ENCODE assay signal across 1 fruit fly cellular context in genomic region chr2L:14013478-14013877, dm6.
TF ChIP-seq lines count a peak whose summit lies in the region.

No protein-coding gene starts in this region.

TF ChIP-seq in whole organism, embryonic, 481 proteins besides CTCF, POLR2A, EP300 and RAD21 (continued from another document and continues in another):
- TF ChIP-seq CG11504 (tag; optimal IDR thresholded peaks at IDR 0.05; lab: Kevin White, UChicago) (no peak), CG3281 (GFP tag; optimal IDR thresholded peaks at IDR 0.05; lab: Kevin White, UChicago) (peak; percentile 22), emc (GFP tag; optimal IDR thresholded peaks at IDR 0.05; lab: Kevin White, UChicago) (no peak), Ets65A (GFP tag; lab: Kevin White, UChicago) (peak; percentile 59), sisA (GFP tag; IDR thresholded peaks at IDR 0.05; lab: Robert Waterston, UW) (no peak), zf30C (GFP tag; optimal IDR thresholded peaks at IDR 0.05; lab: Kevin White, UChicago) (no peak), lab (GFP tag; optimal IDR thresholded peaks at IDR 0.05; lab: Kevin White, UChicago) (peak; percentile 41), CG10654 (GFP tag; optimal IDR thresholded peaks at IDR 0.05; lab: Kevin White, UChicago) (no peak), sd (tag; optimal IDR thresholded peaks at IDR 0.05; lab: Kevin White, UChicago) (peak; percentile 37), CG13296 (GFP tag; optimal IDR thresholded peaks at IDR 0.05; lab: Kevin White, UChicago) (no peak), CG8944 (GFP tag; optimal IDR thresholded peaks at IDR 0.05; lab: Kevin White, UChicago) (no peak), CG42726 (GFP tag; IDR thresholded peaks at IDR 0.05; lab: Robert Waterston, UW; ENCODE audit: partially characterized antibody) (no peak), lbe (GFP tag; optimal IDR thresholded peaks at IDR 0.05; lab: Kevin White, UChicago) (no peak), CG30020 (tag; optimal IDR thresholded peaks at IDR 0.05; lab: Kevin White, UChicago) (no peak), CG13894 (tag; optimal IDR thresholded peaks at IDR 0.05; lab: Kevin White, UChicago) (peak; percentile 54), Hmr (GFP tag; optimal IDR thresholded peaks at IDR 0.05; lab: Kevin White, UChicago) (peak; percentile 34), chinmo (GFP tag; IDR thresholded peaks at IDR 0.05; lab: Robert Waterston, UW; ENCODE audit: partially characterized antibody) (0 out of 4 replicates have a peak, but pooled peaks have one; percentile 66), CG9727 (GFP tag; optimal IDR thresholded peaks at IDR 0.05; lab: Kevin White, UChicago) (no peak), CG10543 (GFP tag; optimal IDR thresholded peaks at IDR 0.05; lab: Kevin White, UChicago) (peak; percentile 73), BtbVII (GFP tag; optimal IDR thresholded peaks at IDR 0.05; lab: Kevin White, UChicago) (no peak), Doc3 (GFP tag; IDR thresholded peaks at IDR 0.05; lab: Robert Waterston, UW; ENCODE audit: partially characterized antibody) (no peak), az2 (GFP tag; optimal IDR thresholded peaks at IDR 0.05; lab: Kevin White, UChicago) (no peak), CG9932 (GFP tag; IDR thresholded peaks at IDR 0.05; lab: Robert Waterston, UW) (no peak), Fer3 (tag; optimal IDR thresholded peaks at IDR 0.05; lab: Kevin White, UChicago) (peak; percentile 14), CG17328 (GFP tag; IDR thresholded peaks at IDR 0.05; lab: Robert Waterston, UW) (no peak), Jarid2 (GFP tag; optimal IDR thresholded peaks at IDR 0.05; lab: Kevin White, UChicago) (peak; percentile 38), lola (GFP tag; optimal IDR thresholded peaks at IDR 0.05; lab: Kevin White, UChicago) (no peak), cwo (GFP tag; optimal IDR thresholded peaks at IDR 0.05; lab: Kevin White, UChicago) (peak; percentile 89), prd (optimal IDR thresholded peaks at IDR 0.05; lab: Kevin White, UChicago) (no peak), prd (GFP tag; IDR thresholded peaks at IDR 0.05; lab: Robert Waterston, UW) (no peak), CG32767 (GFP tag; IDR thresholded peaks at IDR 0.05; lab: Robert Waterston, UW) (no peak), CHES-1-like (GFP tag; optimal IDR thresholded peaks at IDR 0.05; lab: Kevin White, UChicago) (no peak), CG7839 (tag; optimal IDR thresholded peaks at IDR 0.05; lab: Kevin White, UChicago) (no peak), CG15479 (GFP tag; optimal IDR thresholded peaks at IDR 0.05; lab: Kevin White, UChicago) (peak; percentile 89), CG12391 (tag; optimal IDR thresholded peaks at IDR 0.05; lab: Kevin White, UChicago) (no peak), CG18599 (GFP tag; optimal IDR thresholded peaks at IDR 0.05; lab: Kevin White, UChicago) (peak; percentile 49), so (GFP tag; IDR thresholded peaks at IDR 0.05; lab: Robert Waterston, UW) (peak; percentile 57; the same call in 1 of the 3 replicates), jigr1 (GFP tag; IDR thresholded peaks at IDR 0.05; lab: Robert Waterston, UW) (no peak), CG15696 (tag; optimal IDR thresholded peaks at IDR 0.05; lab: Kevin White, UChicago) (no peak), pzg (GFP tag; optimal IDR thresholded peaks at IDR 0.05; lab: Kevin White, UChicago) (no peak), Hand (GFP tag; optimal IDR thresholded peaks at IDR 0.05; lab: Kevin White, UChicago) (no peak), Dbx (GFP tag; IDR thresholded peaks at IDR 0.05; lab: Robert Waterston, UW) (0 out of 3 replicates have a peak, but pooled peaks have one; percentile 42), her (GFP tag; optimal IDR thresholded peaks at IDR 0.05; lab: Kevin White, UChicago) (peak; percentile 19), PHDP (tag; optimal IDR thresholded peaks at IDR 0.05; lab: Kevin White, UChicago) (no peak), CG9437 (GFP tag; optimal IDR thresholded peaks at IDR 0.05; lab: Kevin White, UChicago) (no peak), cad (GFP tag; optimal IDR thresholded peaks at IDR 0.05; lab: Kevin White, UChicago) (no peak), Adf1 (GFP tag; IDR thresholded peaks at IDR 0.05; lab: Robert Waterston, UW) (peak; percentile 96), exex (tag; optimal IDR thresholded peaks at IDR 0.05; lab: Kevin White, UChicago) (peak; percentile 98), eve (GFP tag; optimal IDR thresholded peaks at IDR 0.05; lab: Kevin White, UChicago) (no peak), chn (GFP tag; optimal IDR thresholded peaks at IDR 0.05; lab: Kevin White, UChicago) (no peak), ttk (GFP tag; IDR thresholded peaks at IDR 0.05; lab: Robert Waterston, UW) (no peak), CG14441 (GFP tag; IDR thresholded peaks at IDR 0.05; lab: Robert Waterston, UW) (0 out of 2 replicates have a peak, but pooled peaks have one; percentile 7), Fer1 (GFP tag; optimal IDR thresholded peaks at IDR 0.05; lab: Kevin White, UChicago) (peak; percentile 12), gsb (GFP tag; IDR thresholded peaks at IDR 0.05; lab: Robert Waterston, UW) (no peak), ATbp (GFP tag; optimal IDR thresholded peaks at IDR 0.05; lab: Kevin White, UChicago) (no peak), sens (GFP tag; lab: Kevin White, UChicago) (peak; percentile 64), sens-2 (GFP tag; IDR thresholded peaks at IDR 0.05; lab: Robert Waterston, UW) (no peak), peb (GFP tag; IDR thresholded peaks at IDR 0.05; lab: Robert Waterston, UW) (no peak), HmgZ (tag; optimal IDR thresholded peaks at IDR 0.05; lab: Kevin White, UChicago) (peak; percentile 28), CG13424 (tag; optimal IDR thresholded peaks at IDR 0.05; lab: Kevin White, UChicago) (no peak), CG6765 (GFP tag; optimal IDR thresholded peaks at IDR 0.05; lab: Kevin White, UChicago) (no peak), z (GFP tag; IDR thresholded peaks at IDR 0.05; lab: Robert Waterston, UW) (no peak), maf-S (GFP tag; optimal IDR thresholded peaks at IDR 0.05; lab: Kevin White, UChicago) (no peak), toy (GFP tag; IDR thresholded peaks at IDR 0.05; lab: Robert Waterston, UW) (no peak), Dfd (GFP tag; optimal IDR thresholded peaks at IDR 0.05; lab: Kevin White, UChicago) (no peak), CG8359 (GFP tag; optimal IDR thresholded peaks at IDR 0.05; lab: Kevin White, UChicago; ENCODE audit: borderline replicate concordance) (no peak), gsb-n (tag; optimal IDR thresholded peaks at IDR 0.05; lab: Kevin White, UChicago) (no peak), CG2712 (tag; optimal IDR thresholded peaks at IDR 0.05; lab: Kevin White, UChicago) (no peak), CG6175 (GFP tag; IDR thresholded peaks at IDR 0.05; lab: Robert Waterston, UW) (peak; percentile 55; the same call in 1 of the 3 replicates), NfI (GFP tag; optimal IDR thresholded peaks at IDR 0.05; lab: Kevin White, UChicago) (no peak), sc (optimal IDR thresholded peaks at IDR 0.05; lab: Kevin White, UChicago) (no peak), sc (GFP tag; optimal IDR thresholded peaks at IDR 0.05; lab: Kevin White, UChicago) (no peak), CG1602 (GFP tag; optimal IDR thresholded peaks at IDR 0.05; lab: Kevin White, UChicago) (no peak), Dip3 (GFP tag; optimal IDR thresholded peaks at IDR 0.05; lab: Kevin White, UChicago) (no peak), ac (GFP tag; optimal IDR thresholded peaks at IDR 0.05; lab: Kevin White, UChicago) (no peak), bab2 (GFP tag; optimal IDR thresholded peaks at IDR 0.05; lab: Kevin White, UChicago) (no peak), disco-r (GFP tag; optimal IDR thresholded peaks at IDR 0.05; lab: Kevin White, UChicago) (no peak), slou (GFP tag; optimal IDR thresholded peaks at IDR 0.05; lab: Kevin White, UChicago) (no peak), ranshi (GFP tag; IDR thresholded peaks at IDR 0.05; lab: Robert Waterston, UW) (no peak), CG5245 (GFP tag; optimal IDR thresholded peaks at IDR 0.05; lab: Kevin White, UChicago) (no peak), Aef1 (GFP tag; IDR thresholded peaks at IDR 0.05; lab: Robert Waterston, UW) (no peak), CG18011 (GFP tag; optimal IDR thresholded peaks at IDR 0.05; lab: Kevin White, UChicago) (no peak), Deaf1 (tag; optimal IDR thresholded peaks at IDR 0.05; lab: Kevin White, UChicago) (peak; percentile 59), ind (GFP tag; optimal IDR thresholded peaks at IDR 0.05; lab: Kevin White, UChicago) (no peak), dati (GFP tag; IDR thresholded peaks at IDR 0.05; lab: Robert Waterston, UW) (no peak), kay (GFP tag; optimal IDR thresholded peaks at IDR 0.05; lab: Kevin White, UChicago) (peak; percentile 3), CG15601 (tag; optimal IDR thresholded peaks at IDR 0.05; lab: Kevin White, UChicago) (no peak), CG2129 (GFP tag; IDR thresholded peaks at IDR 0.05; lab: Robert Waterston, UW; ENCODE audit: partially characterized antibody) (no peak), insv (GFP tag; optimal IDR thresholded peaks at IDR 0.05; lab: Kevin White, UChicago) (no peak), CG1832 (GFP tag; optimal IDR thresholded peaks at IDR 0.05; lab: Kevin White, UChicago) (no peak), hbn (GFP tag; IDR thresholded peaks at IDR 0.05; lab: Robert Waterston, UW; ENCODE audit: partially characterized antibody) (no peak), CG8478 (optimal IDR thresholded peaks at IDR 0.05; lab: Kevin White, UChicago) (no peak), sna (GFP tag; IDR thresholded peaks at IDR 0.05; lab: Robert Waterston, UW; ENCODE audit: partially characterized antibody) (no peak), CG11695 (GFP tag; IDR thresholded peaks at IDR 0.05; lab: Robert Waterston, UW) (no peak), Ssrp (tag; optimal IDR thresholded peaks at IDR 0.05; lab: Kevin White, UChicago) (no peak), YL-1 (GFP tag; optimal IDR thresholded peaks at IDR 0.05; lab: Kevin White, UChicago) (no peak), Pdp1 (GFP tag; optimal IDR thresholded peaks at IDR 0.05; lab: Kevin White, UChicago) (peak in 1 of 2 experiments; percentile 39), ERR (GFP tag; optimal IDR thresholded peaks at IDR 0.05; lab: Kevin White, UChicago) (peak; percentile 19), CG13775 (GFP tag; optimal IDR thresholded peaks at IDR 0.05; lab: Kevin White, UChicago) (no peak), zen2 (GFP tag; IDR thresholded peaks at IDR 0.05; lab: Robert Waterston, UW; ENCODE audit: partially characterized antibody) (no peak), al (GFP tag; IDR thresholded peaks at IDR 0.05; lab: Robert Waterston, UW) (0 out of 2 replicates have a peak, but pooled peaks have one; percentile 21), zen (tag; optimal IDR thresholded peaks at IDR 0.05; lab: Kevin White, UChicago) (no peak), br (optimal IDR thresholded peaks at IDR 0.05; lab: Kevin White, UChicago) (no peak), fru (optimal IDR thresholded peaks at IDR 0.05; lab: Kevin White, UChicago) (no peak), lilli (GFP tag; optimal IDR thresholded peaks at IDR 0.05; lab: Kevin White, UChicago) (peak; percentile 27), GATAe (GFP tag; conservative IDR thresholded peaks at IDR 0.05; lab: Robert Waterston, UW) (peak; percentile 96), amos (GFP tag; IDR thresholded peaks at IDR 0.05; lab: Robert Waterston, UW; ENCODE audit: partially characterized antibody) (peak; percentile 30; the same call in 1 of the 2 replicates), grn (GFP tag; optimal IDR thresholded peaks at IDR 0.05; lab: Kevin White, UChicago) (peak; percentile 98), CG14014 (GFP tag; IDR thresholded peaks at IDR 0.05; lab: Robert Waterston, UW) (peak; percentile 23; the same call in 1 of the 2 replicates), chif (GFP tag; optimal IDR thresholded peaks at IDR 0.05; lab: Kevin White, UChicago) (no peak), Ada2b (GFP tag; IDR thresholded peaks at IDR 0.05; lab: Robert Waterston, UW) (no peak), sug (tag; optimal IDR thresholded peaks at IDR 0.05; lab: Kevin White, UChicago) (peak; percentile 91), CG10147 (GFP tag; optimal IDR thresholded peaks at IDR 0.05; lab: Kevin White, UChicago) (no peak), Med (GFP tag; lab: Kevin White, UChicago) (peak; percentile 62), gro (GFP tag; optimal IDR thresholded peaks at IDR 0.05; lab: Kevin White, UChicago) (peak; percentile 24), CG34376 (GFP tag; optimal IDR thresholded peaks at IDR 0.05; lab: Kevin White, UChicago) (peak; percentile 95), D19B (GFP tag; optimal IDR thresholded peaks at IDR 0.05; lab: Kevin White, UChicago) (peak; percentile 18), CG9876 (GFP tag; optimal IDR thresholded peaks at IDR 0.05; lab: Kevin White, UChicago) (peak; percentile 15), vvl (GFP tag; IDR thresholded peaks at IDR 0.05; lab: Robert Waterston, UW) (no peak), C15 (GFP tag; IDR thresholded peaks at IDR 0.05; lab: Robert Waterston, UW) (no peak), dan (GFP tag; IDR thresholded peaks at IDR 0.05; lab: Robert Waterston, UW) (no peak), fd64A (GFP tag; optimal IDR thresholded peaks at IDR 0.05; lab: Kevin White, UChicago) (no peak), CG11247 (GFP tag; IDR thresholded peaks at IDR 0.05; lab: Robert Waterston, UW) (0 out of 2 replicates have a peak, but pooled peaks have one; percentile 11), CG12155 (GFP tag; optimal IDR thresholded peaks at IDR 0.05; lab: Kevin White, UChicago) (no peak), CG9215 (GFP tag; IDR thresholded peaks at IDR 0.05; lab: Robert Waterston, UW) (no peak), rib (GFP tag; IDR thresholded peaks at IDR 0.05; lab: Robert Waterston, UW) (peak; percentile 52; the same call in 1 of the 2 replicates), Nf-YA (GFP tag; IDR thresholded peaks at IDR 0.05; lab: Robert Waterston, UW) (no peak), CG1529 (GFP tag; optimal IDR thresholded peaks at IDR 0.05; lab: Kevin White, UChicago) (no peak), fd96Cb (tag; optimal IDR thresholded peaks at IDR 0.05; lab: Kevin White, UChicago) (no peak), Myb (GFP tag; optimal IDR thresholded peaks at IDR 0.05; lab: Kevin White, UChicago) (no peak), Awh (GFP tag; IDR thresholded peaks at IDR 0.05; lab: Robert Waterston, UW) (no peak), Ets97D (GFP tag; optimal IDR thresholded peaks at IDR 0.05; lab: Kevin White, UChicago) (no peak), CG17361 (GFP tag; IDR thresholded peaks at IDR 0.05; lab: Robert Waterston, UW) (no peak), caup (GFP tag; optimal IDR thresholded peaks at IDR 0.05; lab: Kevin White, UChicago; ENCODE audit: severe bottlenecking) (peak; percentile 51), Vsx1 (GFP tag; optimal IDR thresholded peaks at IDR 0.05; lab: Kevin White, UChicago) (peak; percentile 11), CG3847 (GFP tag; IDR thresholded peaks at IDR 0.05; lab: Robert Waterston, UW) (no peak), Sin3A (optimal IDR thresholded peaks at IDR 0.05; lab: Kevin White, UChicago) (no peak)
